Worm (Caenorhabditis elegans) whole organism, L4 larva: ENCODE data around the gene pqn-80.

Experiments
- F26F4.8 ChIP-seq: fragments of 200-800 bp; sonication (Bioruptor generic); conservative IDR thresholded peaks from 2 replicates; pipeline ENCODE4 v1.3.6; 2022; ENCODE audit warnings: missing genetic modification characterization, missing compliant biosample characterization
- F37D6.2 ChIP-seq: sonication (generic microtip); optimal IDR thresholded peaks from 2 replicates; lab custom pipeline; 2016; ENCODE audit warnings: mild to moderate bottlenecking, missing genetic modification characterization, missing compliant biosample characterization
- F49E8.2 ChIP-seq: sonication (generic microtip); optimal IDR thresholded peaks from 2 replicates; lab custom pipeline; 2016; ENCODE audit warnings: missing compliant biosample characterization, mild to moderate bottlenecking, missing genetic modification characterization, borderline replicate concordance
- R02D3.7 ChIP-seq: fragments of 150-350 bp; sonication (generic microtip); optimal IDR thresholded peaks from 3 replicates; lab custom pipeline; 2014; ENCODE audit warnings: missing biosample characterization, missing genetic modification characterization
- T26A8.4 ChIP-seq: fragments of 200-800 bp; sonication (Bioruptor generic); IDR thresholded peaks from 2 replicates; pipeline ENCODE4 v1.3.6; 2022; ENCODE audit warnings: missing genetic modification characterization, missing compliant biosample characterization
- Y75B8A.6 ChIP-seq: fragments of 200-800 bp; sonication (Bioruptor generic); IDR thresholded peaks from 2 replicates; pipeline ENCODE4 v1.3.6; 2022; ENCODE audit warnings: missing genetic modification reagents, missing genetic modification characterization, missing compliant biosample characterization
- ZK337.2 ChIP-seq: fragments of 200-800 bp; sonication (Bioruptor generic); IDR thresholded peaks from 2 replicates; pipeline ENCODE4 v1.3.6; 2022; ENCODE audit warnings: missing genetic modification reagents, missing genetic modification characterization, missing compliant biosample characterization
- aha-1 ChIP-seq: fragments of 150-350 bp; peaks from one replicate; lab custom pipeline; 2014; ENCODE audit warnings: missing biosample characterization, missing genetic modification characterization
- aly-2 ChIP-seq: sonication (generic microtip); optimal IDR thresholded peaks from 2 replicates; lab custom pipeline; 2018; ENCODE audit warnings: missing biosample characterization, missing genetic modification characterization
- ama-1 ChIP-seq: fragments of 150-350 bp; optimal IDR thresholded peaks from 2 replicates; lab custom pipeline; 2014; ENCODE audit warnings: inconsistent platforms, mixed read lengths
- arid-1 ChIP-seq: fragments of 200-800 bp; sonication (Bioruptor generic); conservative IDR thresholded peaks from 2 replicates; pipeline ENCODE4 v1.3.6; 2022; ENCODE audit warnings: missing genetic modification reagents, missing genetic modification characterization, missing compliant biosample characterization
- ceh-20 ChIP-seq: fragments of 200-800 bp; sonication (Bioruptor generic); IDR thresholded peaks from 2 replicates; pipeline ENCODE4 v1.3.6; 2022; ENCODE audit warnings: missing genetic modification reagents, missing genetic modification characterization, missing compliant biosample characterization
- ceh-28 ChIP-seq: fragments of 150-350 bp; optimal IDR thresholded peaks from 2 replicates; lab custom pipeline; 2014; ENCODE audit warnings: missing biosample characterization, missing genetic modification reagents, missing genetic modification characterization
- ceh-82 ChIP-seq: sonication (generic microtip); optimal IDR thresholded peaks from 2 replicates; lab custom pipeline; 2017; ENCODE audit warnings: missing biosample characterization, missing genetic modification characterization
- cey-2 ChIP-seq: sonication (generic microtip); optimal IDR thresholded peaks from 3 replicates; lab custom pipeline; 2017; ENCODE audit warnings: missing genetic modification characterization, mild to moderate bottlenecking, missing compliant biosample characterization, antibody characterized with exemption, borderline replicate concordance; ENCODE audit not compliant: insufficient read depth
- daf-16 ChIP-seq, 3 experiments: sonication (generic microtip); optimal IDR thresholded peaks; 2 replicates each; lab custom pipeline; 2016 to 2017; ENCODE audit warnings: missing genetic modification characterization in 3 of 3, missing genetic modification reagents in 3 of 3, mild to moderate bottlenecking in 2 of 3, missing compliant biosample characterization in 2 of 3, missing biosample characterization in 1 of 3, moderate library complexity in 1 of 3
- daf-19 ChIP-seq: fragments of 200-800 bp; sonication (Bioruptor generic); conservative IDR thresholded peaks from 2 replicates; pipeline ENCODE4 v1.3.6; 2022; ENCODE audit warnings: missing genetic modification characterization, missing compliant biosample characterization
- dve-1 ChIP-seq: sonication (generic microtip); optimal IDR thresholded peaks from 2 replicates; lab custom pipeline; 2017; ENCODE audit warnings: antibody characterized with exemption, mild to moderate bottlenecking, missing genetic modification characterization, missing compliant biosample characterization; ENCODE audit not compliant: insufficient read depth
- egl-27 ChIP-seq: sonication (generic microtip); optimal IDR thresholded peaks from 3 replicates; lab custom pipeline; 2017; ENCODE audit warnings: missing biosample characterization, missing genetic modification reagents, missing genetic modification characterization
- egl-43 ChIP-seq: fragments of 200-800 bp; sonication (Bioruptor generic); IDR thresholded peaks from 2 replicates; pipeline ENCODE4 v1.3.6; 2022; ENCODE audit warnings: missing genetic modification reagents, missing genetic modification characterization, missing compliant biosample characterization
- fos-1 ChIP-seq: fragments of 150-350 bp; optimal IDR thresholded peaks from 2 replicates; lab custom pipeline; 2014; ENCODE audit warnings: missing biosample characterization, missing genetic modification characterization
- gei-8 ChIP-seq: fragments of 200-800 bp; sonication (Bioruptor generic); optimal IDR thresholded peaks from 2 replicates; lab custom pipeline; 2018; ENCODE audit warnings: mild to moderate bottlenecking, missing genetic modification characterization, missing compliant biosample characterization
- hmg-1.1 ChIP-seq: fragments of 200-800 bp; sonication (Bioruptor generic); IDR thresholded peaks from 2 replicates; pipeline ENCODE4 v1.3.6; 2022; ENCODE audit warnings: missing genetic modification reagents, missing genetic modification characterization, missing compliant biosample characterization
- lin-1 ChIP-seq: fragments of 200-800 bp; sonication (Bioruptor generic); IDR thresholded peaks from 2 replicates; pipeline ENCODE4 v1.3.6; 2022; ENCODE audit warnings: missing genetic modification reagents, missing genetic modification characterization, missing compliant biosample characterization
- lin-29 ChIP-seq: fragments of 200-800 bp; sonication (Bioruptor generic); IDR thresholded peaks from 2 replicates; pipeline ENCODE4 v1.3.6; 2022; ENCODE audit warnings: missing genetic modification reagents, missing genetic modification characterization, missing compliant biosample characterization
- mdl-1 ChIP-seq, 2 experiments: fragments of 150-350 bp in 1 of 2; sonication (generic microtip) in 1 of 2; optimal IDR thresholded peaks; 2 replicates each; lab custom pipeline; 2014 to 2017; ENCODE audit warnings: missing biosample characterization in 2 of 2, missing genetic modification characterization in 2 of 2
- mdt-29 ChIP-seq: fragments of 200-800 bp; sonication (Bioruptor generic); IDR thresholded peaks from 2 replicates; pipeline ENCODE4 v1.3.6; 2022; ENCODE audit warnings: missing genetic modification reagents, missing genetic modification characterization, missing compliant biosample characterization
- mes-2 ChIP-seq: sonication (generic microtip); optimal IDR thresholded peaks from 2 replicates; lab custom pipeline; 2016; ENCODE audit warnings: missing genotype, mild to moderate bottlenecking, missing genetic modification characterization, missing compliant biosample characterization; ENCODE audit not compliant: poor library complexity, severe bottlenecking
- mxl-2 ChIP-seq: fragments of 200-800 bp; sonication (Bioruptor generic); conservative IDR thresholded peaks from 2 replicates; pipeline ENCODE4 v1.3.6; 2022; ENCODE audit warnings: missing genetic modification reagents, missing genetic modification characterization, missing compliant biosample characterization
- mxl-3 ChIP-seq: fragments of 200-800 bp; sonication (Bioruptor generic); optimal IDR thresholded peaks from 2 replicates; lab custom pipeline; 2018; ENCODE audit warnings: mild to moderate bottlenecking, missing genetic modification characterization, missing compliant biosample characterization
- nhr-11 ChIP-seq: fragments of 150-350 bp; optimal IDR thresholded peaks from 2 replicates; lab custom pipeline; 2014; ENCODE audit warnings: missing biosample characterization, missing genetic modification characterization
- nhr-25 ChIP-seq: sonication (generic microtip); optimal IDR thresholded peaks from 2 replicates; lab custom pipeline; 2017; ENCODE audit warnings: missing genetic modification characterization, mild to moderate bottlenecking, missing compliant biosample characterization, antibody characterized with exemption, moderate library complexity, borderline replicate concordance; ENCODE audit not compliant: insufficient read depth
- nhr-28 ChIP-seq: fragments of 150-350 bp; optimal IDR thresholded peaks from 2 replicates; lab custom pipeline; 2014; ENCODE audit warnings: missing biosample characterization, missing genetic modification characterization
- nhr-42 ChIP-seq: fragments of 200-800 bp; sonication (Bioruptor generic); IDR thresholded peaks from 2 replicates; pipeline ENCODE4 v1.3.6; 2022; ENCODE audit warnings: missing genetic modification characterization, missing compliant biosample characterization
- nhr-48 ChIP-seq: sonication (generic microtip); optimal IDR thresholded peaks from 2 replicates; lab custom pipeline; 2016; ENCODE audit warnings: mild to moderate bottlenecking, missing genetic modification characterization, missing compliant biosample characterization
- nhr-6 ChIP-seq: fragments of 150-350 bp; optimal IDR thresholded peaks from 2 replicates; lab custom pipeline; 2014; ENCODE audit warnings: missing biosample characterization, missing genetic modification characterization
- pha-4 ChIP-seq, 2 experiments: fragments of 150-350 bp in 1 of 2; fragments of 200-800 bp in 1 of 2; sonication (Bioruptor generic) in 1 of 2; IDR thresholded peaks in 1 of 2; optimal IDR thresholded peaks in 1 of 2; 2 replicates each; pipeline versions ENCODE4 v1.3.6 to Lab custom; 2014 to 2022; ENCODE audit warnings: missing genetic modification characterization in 2 of 2, missing genetic modification reagents in 2 of 2, missing biosample characterization in 1 of 2, missing compliant biosample characterization in 1 of 2
- rbr-2 ChIP-seq: sonication (generic microtip); optimal IDR thresholded peaks from 2 replicates; lab custom pipeline; 2016; ENCODE audit warnings: missing genotype, missing genetic modification characterization, missing compliant biosample characterization
- saeg-2 ChIP-seq: fragments of 200-800 bp; sonication (Bioruptor generic); IDR thresholded peaks from 2 replicates; pipeline ENCODE4 v1.3.6; 2022; ENCODE audit warnings: missing genetic modification reagents, missing genetic modification characterization, missing compliant biosample characterization
- sdz-12 ChIP-seq: fragments of 200-800 bp; sonication (Bioruptor generic); optimal IDR thresholded peaks from 2 replicates; lab custom pipeline; 2018; ENCODE audit warnings: mild to moderate bottlenecking, missing genetic modification characterization, missing compliant biosample characterization
- snpc-1.2 ChIP-seq: fragments of 200-800 bp; sonication (Bioruptor generic); IDR thresholded peaks from 2 replicates; pipeline ENCODE4 v1.3.6; 2022; ENCODE audit warnings: missing genetic modification reagents, missing genetic modification characterization, missing compliant biosample characterization
- spr-1 ChIP-seq: sonication (generic microtip); optimal IDR thresholded peaks from 2 replicates; lab custom pipeline; 2016; ENCODE audit warnings: mild to moderate bottlenecking, missing genetic modification characterization, missing compliant biosample characterization
- unc-62 ChIP-seq, 3 experiments: fragments of 150-350 bp in 1 of 3; sonication (generic microtip); optimal IDR thresholded peaks in 2 of 3; peaks in 1 of 3; 1 replicate in 1 of 3; 2 replicates in 2 of 3; lab custom pipeline; 2014 to 2017; ENCODE audit warnings: missing biosample characterization in 3 of 3, missing genetic modification characterization in 3 of 3, missing genetic modification reagents in 3 of 3, missing genotype in 1 of 3
- zag-1 ChIP-seq: fragments of 150-350 bp; optimal IDR thresholded peaks from 2 replicates; lab custom pipeline; 2014; ENCODE audit warnings: missing biosample characterization, missing genetic modification characterization
- zip-2 ChIP-seq: fragments of 150-350 bp; optimal IDR thresholded peaks from 2 replicates; lab custom pipeline; 2014; ENCODE audit warnings: missing biosample characterization, missing genetic modification characterization
- ztf-11 ChIP-seq: fragments of 150-350 bp; optimal IDR thresholded peaks from 2 replicates; lab custom pipeline; 2014; ENCODE audit warnings: missing biosample characterization, missing genetic modification characterization

Gene pqn-80

DNA sequence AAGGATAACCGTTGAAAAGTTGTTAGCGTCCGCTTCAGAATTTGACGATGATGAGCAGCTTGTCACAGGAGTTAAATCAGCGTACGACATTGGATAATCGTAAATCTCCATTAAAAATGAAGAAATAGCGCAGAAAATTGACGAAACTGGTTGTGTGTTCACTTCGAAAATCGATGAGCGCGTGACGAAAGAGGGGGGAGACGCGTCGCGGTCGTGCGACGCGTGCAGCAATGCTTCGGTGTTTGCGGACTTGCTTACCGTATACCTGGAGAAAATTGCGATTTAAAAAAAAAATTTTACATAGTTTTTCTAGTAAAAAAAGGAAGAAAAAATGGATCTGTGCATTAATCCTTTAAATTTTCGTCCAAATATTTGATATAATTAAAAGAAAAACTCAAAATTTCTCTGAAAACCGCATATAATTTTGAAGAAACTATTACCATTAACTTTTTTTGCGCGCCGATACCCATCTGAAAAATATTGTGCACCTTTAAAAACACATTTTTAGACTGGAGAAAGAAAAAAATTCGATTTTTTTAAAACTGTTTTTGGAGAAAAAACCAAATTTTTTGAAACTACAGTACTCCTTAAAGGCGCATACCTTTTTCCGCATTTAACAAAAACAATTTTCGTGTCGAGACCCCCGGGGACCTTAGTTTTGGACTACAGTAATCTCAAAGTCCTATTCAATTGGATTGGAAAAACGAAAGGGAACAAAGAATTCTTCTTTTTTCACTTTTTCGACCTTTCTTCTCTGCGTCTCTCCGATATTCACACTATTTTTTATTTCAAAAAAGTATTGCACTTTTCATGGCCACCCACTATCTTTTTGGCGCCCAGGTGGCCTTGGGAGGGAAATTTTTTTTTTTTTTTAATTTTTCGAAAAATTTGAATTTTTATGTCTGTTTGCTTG lies 27.7 kb upstream of the pqn-80 start:
- TF ChIP-seq ceh-82 (tag; lab: Kevin White, UChicago) (no peak), gei-8 (GFP tag; lab: Kevin White, UChicago) (peak; percentile 1), egl-27 (tag; lab: Kevin White, UChicago) (no peak), ceh-20 (GFP tag; lab: Robert Waterston, UW) (peak; percentile 78), hmg-1.1 (GFP tag; lab: Robert Waterston, UW) (peak; percentile 62), sdz-12 (no peak), lin-1 (GFP tag; lab: Robert Waterston, UW) (no peak; the same call in 1 of the 2 replicates), F37D6.2 (tag; lab: Kevin White, UChicago) (peak; percentile 75), F26F4.8 (no peak), ceh-28 (tag; lab: Kevin White, UChicago) (peak; percentile 65), mdl-1 (tag; optimal IDR thresholded peaks at IDR 0.05; lab: Kevin White, UChicago) (peak in 1 of 2 experiments; percentile 83), mxl-2 (0 out of 2 replicates have a peak, but pooled peaks have one; percentile 18), dve-1 (tag; lab: Kevin White, UChicago) (peak; percentile 86), saeg-2 (GFP tag; lab: Robert Waterston, UW) (no peak), pha-4 (GFP tag; IDR thresholded peaks at IDR 0.05; lab: Robert Waterston, UW) (peak; percentile 66), pha-4 (tag; optimal IDR thresholded peaks at IDR 0.05; lab: Kevin White, UChicago) (no peak), lin-29 (peak; percentile 9; the same call in 1 of the 2 replicates), F49E8.2 (no peak), nhr-6 (peak; percentile 49), daf-16 (GFP tag; optimal IDR thresholded peaks at IDR 0.05; lab: Kevin White, UChicago) (peak; percentile 1 to 6), daf-16 (tag; optimal IDR thresholded peaks at IDR 0.05; lab: Kevin White, UChicago) (peak; percentile 39), arid-1 (peak; percentile 77), mes-2 (tag; lab: Kevin White, UChicago) (peak; percentile 84), T26A8.4 (GFP tag; lab: Robert Waterston, UW) (peak; percentile 68), ztf-11 (no peak), ZK337.2 (GFP tag; lab: Robert Waterston, UW) (no peak), fos-1 (tag; lab: Kevin White, UChicago) (peak; percentile 36), aly-2 (tag; lab: Kevin White, UChicago) (peak; percentile 70), egl-43 (GFP tag; lab: Robert Waterston, UW) (peak; percentile 70), daf-19 (GFP tag; lab: Robert Waterston, UW) (no peak), zag-1 (tag; lab: Kevin White, UChicago) (no peak), unc-62 (GFP tag; optimal IDR thresholded peaks at IDR 0.05 in 1 of 2; lab: Kevin White, UChicago) (peak in 1 of 2 experiments; percentile 97), unc-62 (tag; optimal IDR thresholded peaks at IDR 0.05; lab: Kevin White, UChicago) (no peak), nhr-11 (tag; lab: Kevin White, UChicago) (peak; percentile 74), mdt-29 (GFP tag; lab: Robert Waterston, UW) (no peak), nhr-42 (GFP tag; lab: Robert Waterston, UW) (peak; percentile 75), nhr-28 (tag; lab: Kevin White, UChicago) (peak; percentile 47), R02D3.7 (no peak), aha-1 (tag; lab: Kevin White, UChicago) (peak; percentile 97), ama-1 (lab: Kevin White, UChicago) (peak; percentile 89), nhr-48 (tag; lab: Kevin White, UChicago) (no peak), spr-1 (peak; percentile 38), cey-2 (tag; lab: Kevin White, UChicago) (no peak), Y75B8A.6 (GFP tag; lab: Robert Waterston, UW) (0 out of 2 replicates have a peak, but pooled peaks have one; percentile 73), zip-2 (tag; lab: Kevin White, UChicago) (no peak), snpc-1.2 (GFP tag; lab: Robert Waterston, UW) (peak; percentile 64), rbr-2 (tag; lab: Kevin White, UChicago) (peak; percentile 81), nhr-25 (tag; lab: Kevin White, UChicago) (peak; percentile 24), mxl-3 (GFP tag; lab: Kevin White, UChicago) (peak; percentile 42)
